Fruit fly (Drosophila melanogaster): ENCODE data around the gene CG15385.

CG15385 gene

DNA sequence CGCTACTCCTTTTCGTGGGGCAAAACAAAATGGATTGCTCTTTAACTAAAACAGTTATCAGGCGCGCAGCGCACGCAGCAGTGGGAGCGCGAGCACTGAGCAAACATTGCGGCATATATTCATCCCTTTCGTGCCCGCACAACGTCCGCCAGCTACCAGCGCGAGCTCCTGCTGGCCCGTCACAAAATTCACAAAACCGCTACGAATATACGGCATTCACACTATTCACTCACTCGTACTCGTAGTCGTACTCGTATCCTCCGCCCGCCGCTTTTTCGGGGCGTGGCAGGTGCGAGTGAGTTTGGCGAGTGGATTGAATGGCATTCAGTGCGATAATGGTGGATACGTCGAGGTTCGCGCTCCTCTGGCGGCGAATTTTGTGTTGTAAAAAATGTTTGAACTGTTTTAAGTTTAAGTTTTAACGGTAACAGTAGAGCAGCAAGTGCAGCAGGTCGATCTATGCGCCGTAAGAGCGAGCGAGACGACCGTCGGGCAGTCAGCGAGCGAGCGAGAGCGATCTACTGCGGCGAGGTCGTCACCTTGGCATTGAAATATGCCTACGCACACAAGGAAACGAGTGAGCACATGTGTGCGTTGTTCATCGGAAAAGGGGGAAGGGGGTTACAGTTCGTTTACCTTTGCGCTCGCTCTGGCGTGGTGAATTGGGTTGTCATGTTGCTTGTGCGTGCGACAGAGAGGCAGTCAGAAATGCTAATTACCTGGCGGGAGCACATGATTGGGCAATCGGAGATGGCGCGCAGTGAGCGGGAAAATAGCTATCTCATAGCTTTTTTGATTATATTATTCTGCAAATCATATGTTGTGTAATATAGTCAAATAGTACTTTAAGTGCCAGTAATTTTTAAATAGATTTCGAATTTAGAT, 15.5 kb downstream of the CG15385 start (continued):
- TF ChIP-seq CG10654 (GFP tag; optimal IDR thresholded peaks at IDR 0.05) (no peak), CG11093 (GFP tag; IDR thresholded peaks at IDR 0.05) (no peak), schlank (tag; optimal IDR thresholded peaks at IDR 0.05) (peak; percentile 55), yki (optimal IDR thresholded peaks at IDR 0.05) (no peak), lola (GFP tag; optimal IDR thresholded peaks at IDR 0.05) (peak in 2 of 3 experiments; percentile 66 to 78), ato (GFP tag; IDR thresholded peaks at IDR 0.05; ENCODE audit: partially characterized antibody) (no peak), crc (GFP tag; optimal IDR thresholded peaks at IDR 0.05) (no peak), CG11456 (GFP tag; IDR thresholded peaks at IDR 0.05) (no peak), CoRest (tag; optimal IDR thresholded peaks at IDR 0.05) (peak; percentile 67), Dp (GFP tag; optimal IDR thresholded peaks at IDR 0.05) (peak; percentile 31), CG6254 (GFP tag; optimal IDR thresholded peaks at IDR 0.05) (peak; percentile 70), her (GFP tag; optimal IDR thresholded peaks at IDR 0.05) (peak; percentile 75), lab (GFP tag; optimal IDR thresholded peaks at IDR 0.05) (peak; percentile 74), ewg (GFP tag; optimal IDR thresholded peaks at IDR 0.05) (peak; percentile 35), Xbp1 (GFP tag; optimal IDR thresholded peaks at IDR 0.05) (peak; percentile 59), Doc2 (GFP tag; IDR thresholded peaks at IDR 0.05) (no peak), CG12219 (GFP tag; optimal IDR thresholded peaks at IDR 0.05) (peak; percentile 45), Adf1 (GFP tag; IDR thresholded peaks at IDR 0.05) (no peak), gsb-n (tag; optimal IDR thresholded peaks at IDR 0.05) (peak; percentile 98), CG11695 (GFP tag; IDR thresholded peaks at IDR 0.05) (no peak), Taf1 (GFP tag; IDR thresholded peaks at IDR 0.05) (no peak), Mrtf (GFP tag; IDR thresholded peaks at IDR 0.05) (no peak), wdn (GFP tag; IDR thresholded peaks at IDR 0.05) (no peak), CG6654 (GFP tag; optimal IDR thresholded peaks at IDR 0.05) (no peak), Dll (GFP tag; IDR thresholded peaks at IDR 0.05; ENCODE audit: partially characterized antibody) (no peak), Scr (GFP tag; IDR thresholded peaks at IDR 0.05; ENCODE audit: partially characterized antibody) (no peak), CG2712 (tag; optimal IDR thresholded peaks at IDR 0.05) (peak; percentile 69), zen (tag; optimal IDR thresholded peaks at IDR 0.05) (peak; percentile 94), MBD-R2 (GFP tag; IDR thresholded peaks at IDR 0.05) (no peak), CG14965 (GFP tag; optimal IDR thresholded peaks at IDR 0.05; ENCODE audit: borderline replicate concordance) (no peak), CG4424 (GFP tag; optimal IDR thresholded peaks at IDR 0.05) (peak; percentile 65), ab (GFP tag; optimal IDR thresholded peaks at IDR 0.05) (peak; percentile 61), Mes4 (GFP tag; optimal IDR thresholded peaks at IDR 0.05) (no peak), wor (GFP tag; IDR thresholded peaks at IDR 0.05) (no peak), Max (GFP tag; optimal IDR thresholded peaks at IDR 0.05) (peak; percentile 70), CG8924 (tag; optimal IDR thresholded peaks at IDR 0.05) (peak; percentile 35), gcm (GFP tag; optimal IDR thresholded peaks at IDR 0.05) (peak; percentile 70), emc (GFP tag; optimal IDR thresholded peaks at IDR 0.05) (no peak), CG3847 (GFP tag; IDR thresholded peaks at IDR 0.05) (no peak), Mad (GFP tag; optimal IDR thresholded peaks at IDR 0.05) (no peak), CG12071 (GFP tag; optimal IDR thresholded peaks at IDR 0.05) (peak; percentile 48)
